Fruit fly (Drosophila melanogaster) whole organism, embryonic: ENCODE data around the gene CG15403.

Experiments
- Antp ChIP-seq: fragments of 200-800 bp; sonication (Bioruptor generic); optimal IDR thresholded peaks from 3 replicates; lab custom pipeline; 2016; ENCODE audit warnings: missing biosample characterization, missing genetic modification characterization
- CG10147 ChIP-seq: fragments of 200-800 bp; sonication (Bioruptor generic); optimal IDR thresholded peaks from 2 replicates; lab custom pipeline; 2019; ENCODE audit warnings: missing biosample characterization, mild to moderate bottlenecking, missing genetic modification characterization, moderate library complexity
- CG10366 ChIP-seq: fragments of 200-800 bp; sonication (Bioruptor generic); IDR thresholded peaks from 2 replicates; pipeline ENCODE4 v1.3.6; 2022; ENCODE audit warnings: missing biosample characterization, missing genetic modification characterization
- CG10431 ChIP-seq: fragments of 200-800 bp; sonication (Bioruptor generic); optimal IDR thresholded peaks from 3 replicates; lab custom pipeline; 2018; ENCODE audit warnings: missing biosample characterization, mild to moderate bottlenecking, missing genetic modification characterization
- CG11560 ChIP-seq: fragments of 200-800 bp; sonication (Bioruptor generic); IDR thresholded peaks from 3 replicates; pipeline ENCODE4 v1.3.6; 2022; ENCODE audit warnings: missing biosample characterization, missing genetic modification characterization
- CG11696 ChIP-seq: fragments of 200-800 bp; sonication (Bioruptor generic); IDR thresholded peaks from 2 replicates; pipeline ENCODE4 v1.3.6; 2022; ENCODE audit warnings: missing biosample characterization, missing genetic modification characterization
- CG12744 ChIP-seq: fragments of 200-800 bp; sonication (Bioruptor generic); optimal IDR thresholded peaks from 2 replicates; lab custom pipeline; 2016; ENCODE audit warnings: missing biosample characterization, missing genetic modification characterization
- CG13775 ChIP-seq: fragments of 200-800 bp; sonication (Bioruptor generic); optimal IDR thresholded peaks from 3 replicates; lab custom pipeline; 2017; ENCODE audit warnings: missing biosample characterization, mild to moderate bottlenecking, missing genetic modification characterization
- CG1602 ChIP-seq: fragments of 200-800 bp; sonication (Bioruptor generic); optimal IDR thresholded peaks from 3 replicates; lab custom pipeline; 2016; ENCODE audit warnings: missing biosample characterization, missing genetic modification characterization
- CG17385 ChIP-seq: fragments of 200-800 bp; sonication (Bioruptor generic); optimal IDR thresholded peaks from 3 replicates; lab custom pipeline; 2018; ENCODE audit warnings: missing biosample characterization, mild to moderate bottlenecking, missing genetic modification characterization
- CG17802 ChIP-seq: fragments of 200-800 bp; sonication (Bioruptor generic); optimal IDR thresholded peaks from 2 replicates; lab custom pipeline; 2018; ENCODE audit warnings: missing biosample characterization, mild to moderate bottlenecking, missing genetic modification characterization, moderate library complexity
- CG2116 ChIP-seq: fragments of 200-800 bp; sonication (Bioruptor generic); optimal IDR thresholded peaks from 3 replicates; lab custom pipeline; 2018; ENCODE audit warnings: missing biosample characterization, mild to moderate bottlenecking, missing genetic modification characterization
- CG31388 ChIP-seq: fragments of 200-800 bp; sonication (Bioruptor generic); optimal IDR thresholded peaks from 2 replicates; lab custom pipeline; 2016; ENCODE audit warnings: missing biosample characterization, missing genetic modification characterization
- CG33213 ChIP-seq: fragments of 200-800 bp; sonication (Bioruptor generic); optimal IDR thresholded peaks from 3 replicates; lab custom pipeline; 2016; ENCODE audit warnings: missing biosample characterization, missing genetic modification characterization
- CG3407 ChIP-seq: fragments of 200-800 bp; sonication (Bioruptor generic); optimal IDR thresholded peaks from 2 replicates; lab custom pipeline; 2018; ENCODE audit warnings: missing biosample characterization, mild to moderate bottlenecking, missing genetic modification characterization
- CG42726 ChIP-seq: fragments of 200-800 bp; sonication (Bioruptor generic); IDR thresholded peaks from 2 replicates; pipeline ENCODE4 v1.3.6; 2022; ENCODE audit warnings: missing biosample characterization, missing genetic modification characterization; ENCODE audit not compliant: partially characterized antibody
- CG4854 ChIP-seq: fragments of 200-800 bp; sonication (Bioruptor generic); optimal IDR thresholded peaks from 2 replicates; lab custom pipeline; 2016; ENCODE audit warnings: missing biosample characterization, missing genetic modification characterization, inconsistent platforms
- CG6689 ChIP-seq: fragments of 200-800 bp; sonication (Bioruptor generic); IDR thresholded peaks from 2 replicates; pipeline ENCODE4 v1.3.6; 2022; ENCODE audit warnings: missing biosample characterization, missing genetic modification characterization
- CG9817 ChIP-seq: fragments of 200-800 bp; sonication (Bioruptor generic); optimal IDR thresholded peaks from 2 replicates; lab custom pipeline; 2018; ENCODE audit warnings: missing biosample characterization, mild to moderate bottlenecking, missing genetic modification characterization, moderate library complexity
- Doc2 ChIP-seq: fragments of 200-800 bp; sonication (Bioruptor generic); IDR thresholded peaks from 2 replicates; pipeline ENCODE4 v1.3.6; 2022; ENCODE audit warnings: missing biosample characterization, missing genetic modification characterization
- Eip74EF ChIP-seq, 2 experiments: fragments of 200-800 bp in 1 of 2; fragments of >200 bp in 1 of 2; sonication (Bioruptor generic) in 1 of 2; optimal IDR thresholded peaks; 2 replicates each; lab custom pipeline; 2017 to 2019; ENCODE audit warnings: missing biosample characterization in 2 of 2, missing genetic modification characterization in 2 of 2, mild to moderate bottlenecking in 1 of 2, moderate library complexity in 1 of 2
- Gsc ChIP-seq: fragments of 200-800 bp; sonication (Bioruptor generic); IDR thresholded peaks from 2 replicates; pipeline ENCODE4 v1.3.6; 2022; ENCODE audit warnings: missing biosample characterization, missing genetic modification characterization
- HLH54F ChIP-seq: fragments of 200-800 bp; sonication (Bioruptor generic); optimal IDR thresholded peaks from 3 replicates; lab custom pipeline; 2016; ENCODE audit warnings: missing biosample characterization, missing genetic modification characterization
- MTF-1 ChIP-seq: fragments of 200-800 bp; sonication (Bioruptor generic); optimal IDR thresholded peaks from 2 replicates; lab custom pipeline; 2018; ENCODE audit warnings: missing biosample characterization, mild to moderate bottlenecking, missing genetic modification characterization, borderline replicate concordance
- Mes4 ChIP-seq: fragments of 200-800 bp; sonication (Bioruptor generic); optimal IDR thresholded peaks from 2 replicates; lab custom pipeline; 2016; ENCODE audit warnings: missing biosample characterization, missing genetic modification characterization
- Nf-YB ChIP-seq: fragments of 200-800 bp; sonication (Bioruptor generic); optimal IDR thresholded peaks from 3 replicates; lab custom pipeline; 2019; ENCODE audit warnings: missing biosample characterization, mild to moderate bottlenecking, missing genetic modification characterization, moderate library complexity
- Ptx1 ChIP-seq: fragments of 200-800 bp; sonication (Bioruptor generic); IDR thresholded peaks from 2 replicates; pipeline ENCODE4 v1.3.6; 2022; ENCODE audit warnings: missing biosample characterization, missing genetic modification characterization
- Sox100B ChIP-seq: fragments of 200-800 bp; sonication (Bioruptor generic); optimal IDR thresholded peaks from 3 replicates; lab custom pipeline; 2018; ENCODE audit warnings: missing biosample characterization, mild to moderate bottlenecking, missing genetic modification characterization
- Spps ChIP-seq: fragments of 200-800 bp; sonication (Bioruptor generic); optimal IDR thresholded peaks from 2 replicates; lab custom pipeline; 2018; ENCODE audit warnings: missing biosample characterization, mild to moderate bottlenecking, missing genetic modification characterization
- Sry-β ChIP-seq: fragments of 200-800 bp; sonication (Bioruptor generic); optimal IDR thresholded peaks from 2 replicates; lab custom pipeline; 2018; ENCODE audit warnings: missing biosample characterization, mild to moderate bottlenecking, missing genetic modification characterization, moderate library complexity
- Sry-δ ChIP-seq: fragments of 200-800 bp; sonication (Bioruptor generic); optimal IDR thresholded peaks from 2 replicates; lab custom pipeline; 2016; ENCODE audit warnings: missing biosample characterization, missing genetic modification characterization
- al ChIP-seq: fragments of 200-800 bp; sonication (Bioruptor generic); IDR thresholded peaks from 2 replicates; pipeline ENCODE4 v1.3.6; 2022; ENCODE audit warnings: missing biosample characterization, missing genetic modification characterization
- br ChIP-seq: fragments of >200 bp; optimal IDR thresholded peaks from 2 replicates; lab custom pipeline; 2017
- corto ChIP-seq: fragments of 200-800 bp; sonication (Bioruptor generic); optimal IDR thresholded peaks from 2 replicates; lab custom pipeline; 2016; ENCODE audit warnings: missing biosample characterization, mild to moderate bottlenecking, missing genetic modification characterization, moderate library complexity
- crol ChIP-seq: fragments of 200-800 bp; sonication (Bioruptor generic); IDR thresholded peaks from 2 replicates; pipeline ENCODE4 v1.3.6; 2022; ENCODE audit warnings: missing biosample characterization, missing genetic modification characterization
- en ChIP-seq: fragments of 200-800 bp; sonication (Bioruptor generic); optimal IDR thresholded peaks from 2 replicates; lab custom pipeline; 2016; ENCODE audit warnings: missing biosample characterization, missing genetic modification characterization
- eyg ChIP-seq: fragments of 200-800 bp; sonication (Bioruptor generic); optimal IDR thresholded peaks from 3 replicates; lab custom pipeline; 2016; ENCODE audit warnings: missing biosample characterization, missing genetic modification characterization
- fd102C ChIP-seq: fragments of 200-800 bp; sonication (Bioruptor generic); optimal IDR thresholded peaks from 2 replicates; lab custom pipeline; 2018; ENCODE audit warnings: missing biosample characterization, mild to moderate bottlenecking, missing genetic modification characterization, moderate library complexity
- grn ChIP-seq: fragments of 200-800 bp; sonication (Bioruptor generic); optimal IDR thresholded peaks from 3 replicates; lab custom pipeline; 2017; ENCODE audit warnings: missing biosample characterization, missing genetic modification characterization
- hbn ChIP-seq: fragments of 200-800 bp; sonication (Bioruptor generic); IDR thresholded peaks from 2 replicates; pipeline ENCODE4 v1.3.6; 2022; ENCODE audit warnings: missing biosample characterization, missing genetic modification characterization; ENCODE audit not compliant: partially characterized antibody
- hth ChIP-seq: fragments of >200 bp; optimal IDR thresholded peaks from 2 replicates; lab custom pipeline; 2017; ENCODE audit warnings: inconsistent platforms
- inv ChIP-seq: fragments of 200-800 bp; sonication (Bioruptor generic); IDR thresholded peaks from 2 replicates; pipeline ENCODE4 v1.3.6; 2022; ENCODE audit warnings: missing biosample characterization, missing genetic modification characterization; ENCODE audit not compliant: partially characterized antibody
- klu ChIP-seq: fragments of 200-800 bp; sonication (Bioruptor generic); IDR thresholded peaks from 2 replicates; pipeline ENCODE4 v1.3.6; 2022; ENCODE audit warnings: missing biosample characterization, missing genetic modification characterization
- mirr ChIP-seq: fragments of 200-800 bp; sonication (Bioruptor generic); optimal IDR thresholded peaks from 3 replicates; lab custom pipeline; 2018; ENCODE audit warnings: missing biosample characterization, mild to moderate bottlenecking, missing genetic modification characterization
- pfk ChIP-seq: fragments of 200-800 bp; sonication (Bioruptor generic); optimal IDR thresholded peaks from 2 replicates; lab custom pipeline; 2018; ENCODE audit warnings: missing biosample characterization, mild to moderate bottlenecking, missing genetic modification characterization, moderate library complexity
- pum ChIP-seq: fragments of 200-800 bp; sonication (Bioruptor generic); optimal IDR thresholded peaks from 2 replicates; lab custom pipeline; 2016; ENCODE audit warnings: missing biosample characterization, missing genetic modification characterization
- rib ChIP-seq: fragments of 200-800 bp; sonication (Bioruptor generic); IDR thresholded peaks from 2 replicates; pipeline ENCODE4 v1.3.6; 2022; ENCODE audit warnings: missing biosample characterization, missing genetic modification characterization
- sens-2 ChIP-seq: fragments of 200-800 bp; sonication (Bioruptor generic); IDR thresholded peaks from 2 replicates; pipeline ENCODE4 v1.3.6; 2022; ENCODE audit warnings: missing biosample characterization, missing genetic modification characterization
- tin ChIP-seq: fragments of 200-800 bp; sonication (Bioruptor generic); optimal IDR thresholded peaks from 3 replicates; lab custom pipeline; 2016; ENCODE audit warnings: missing biosample characterization, missing genetic modification characterization
- tna ChIP-seq: fragments of 200-800 bp; sonication (Bioruptor generic); IDR thresholded peaks from 2 replicates; pipeline ENCODE4 v1.3.6; 2022; ENCODE audit warnings: missing biosample characterization, missing genetic modification characterization; ENCODE audit not compliant: partially characterized antibody
- ttk ChIP-seq: fragments of 200-800 bp; sonication (Bioruptor generic); IDR thresholded peaks from 2 replicates; pipeline ENCODE4 v2.1.2; 2022; ENCODE audit warnings: missing biosample characterization, missing genetic modification characterization
- wor ChIP-seq: fragments of 200-800 bp; sonication (Bioruptor generic); IDR thresholded peaks from 2 replicates; pipeline ENCODE4 v1.3.6; 2022; ENCODE audit warnings: missing biosample characterization, missing genetic modification characterization
- zfh1 ChIP-seq: fragments of 200-800 bp; sonication (Bioruptor generic); IDR thresholded peaks from 3 replicates; pipeline ENCODE4 v1.3.6; 2022; ENCODE audit warnings: missing biosample characterization, missing genetic modification characterization

CG15403 gene

dm6 chr2L:3144709-3145108 lies 16.3 kb downstream of the CG15403 start, which contains the start of gene toc (continued):
- no peak for TF ChIP-seq pfk (GFP tag; lab: Kevin White, UChicago)
- TF ChIP-seq al = no peak
- TF ChIP-seq CG2116 = peak; percentile 55
- TF ChIP-seq CG13775 (GFP tag; lab: Kevin White, UChicago) = no peak
- no peak for TF ChIP-seq ttk (GFP tag; lab: Robert Waterston, UW)
- no peak for TF ChIP-seq sens-2
- peak; percentile 96 for TF ChIP-seq Sry-δ (GFP tag; lab: Kevin White, UChicago)
- no peak for TF ChIP-seq Doc2
- no peak for TF ChIP-seq tin
- TF ChIP-seq HLH54F (GFP tag; lab: Kevin White, UChicago) = no peak
- no peak for TF ChIP-seq CG10366
- no peak for TF ChIP-seq Mes4 (GFP tag; lab: Kevin White, UChicago)
- TF ChIP-seq CG11696 = no peak
- no peak for TF ChIP-seq crol
- TF ChIP-seq CG11560 (tag; lab: Robert Waterston, UW) = no peak
- TF ChIP-seq mirr (GFP tag; lab: Kevin White, UChicago) = no peak
- TF ChIP-seq CG42726 (GFP tag; lab: Robert Waterston, UW) = peak; percentile 88
- no peak for TF ChIP-seq CG9817 (tag; lab: Kevin White, UChicago)
- no peak for TF ChIP-seq en (GFP tag; lab: Kevin White, UChicago)
- peak; percentile 32 for TF ChIP-seq CG33213 (GFP tag; lab: Kevin White, UChicago)
- TF ChIP-seq CG6689 (GFP tag; lab: Robert Waterston, UW) = no peak
- TF ChIP-seq CG10431 (GFP tag; lab: Kevin White, UChicago) = no peak
- TF ChIP-seq Antp (GFP tag; lab: Kevin White, UChicago) = peak; percentile 3
- TF ChIP-seq corto (GFP tag; lab: Kevin White, UChicago) = no peak
- no peak; the same call in 1 of the 2 replicates for TF ChIP-seq rib (GFP tag; lab: Robert Waterston, UW)
- TF ChIP-seq br (lab: Kevin White, UChicago) = no peak
- no peak for TF ChIP-seq CG17802 (tag; lab: Kevin White, UChicago)
- TF ChIP-seq CG31388 (GFP tag; lab: Kevin White, UChicago) = no peak
- no peak for TF ChIP-seq CG1602
- no peak for TF ChIP-seq eyg (GFP tag; lab: Kevin White, UChicago)
- TF ChIP-seq klu (GFP tag; lab: Robert Waterston, UW) = no peak
- no peak for TF ChIP-seq Sox100B (GFP tag; lab: Kevin White, UChicago)
- TF ChIP-seq Sry-β (GFP tag; lab: Kevin White, UChicago) = no peak
- TF ChIP-seq CG10147 (GFP tag; lab: Kevin White, UChicago) = no peak
- TF ChIP-seq zfh1 (GFP tag; lab: Robert Waterston, UW) = peak; percentile 45; the same call in 1 of the 3 replicates
- no peak for TF ChIP-seq CG12744 (GFP tag; lab: Kevin White, UChicago)
- no peak for TF ChIP-seq CG3407
- TF ChIP-seq wor (GFP tag; lab: Robert Waterston, UW) = no peak
- TF ChIP-seq MTF-1 (GFP tag; lab: Kevin White, UChicago) = no peak
- no peak for TF ChIP-seq Nf-YB (GFP tag; lab: Kevin White, UChicago)
- no peak for TF ChIP-seq fd102C (GFP tag; lab: Kevin White, UChicago)
- peak; percentile 86 for TF ChIP-seq tna
- TF ChIP-seq hth (lab: Kevin White, UChicago) = no peak
- no peak for TF ChIP-seq pum (GFP tag; lab: Kevin White, UChicago)
- peak; percentile 65 for TF ChIP-seq hbn (GFP tag; lab: Robert Waterston, UW)
- TF ChIP-seq CG17385 (GFP tag; lab: Kevin White, UChicago) = no peak
- TF ChIP-seq Gsc = no peak
- TF ChIP-seq CG4854 = no peak
- TF ChIP-seq Spps (tag; lab: Kevin White, UChicago) = no peak
- no peak for TF ChIP-seq grn
- TF ChIP-seq Ptx1 (GFP tag; lab: Robert Waterston, UW) = no peak
- TF ChIP-seq Eip74EF (GFP tag; optimal IDR thresholded peaks at IDR 0.05; lab: Kevin White, UChicago) = no peak
- TF ChIP-seq inv (GFP tag; lab: Robert Waterston, UW) = peak; percentile 83
